Worm (Caenorhabditis elegans) whole organism, early embryonic: ENCODE measurements around the gene W04D12.1.

ENCODE experiments used
- B0310.2 ChIP-seq: sonication (generic microtip); optimal IDR thresholded peaks from 2 replicates; lab custom pipeline; 2016; ENCODE audit warnings: mild to moderate bottlenecking, missing genetic modification characterization, missing compliant biosample characterization
- F13C5.2 ChIP-seq: sonication (generic microtip); optimal IDR thresholded peaks from 2 replicates; lab custom pipeline; 2017; ENCODE audit warnings: mild to moderate bottlenecking, missing genetic modification characterization, inconsistent platforms, missing compliant biosample characterization
- aly-1 ChIP-seq: sonication (generic microtip); optimal IDR thresholded peaks from 2 replicates; lab custom pipeline; 2016; ENCODE audit warnings: missing genetic modification characterization, missing compliant biosample characterization
- ama-1 ChIP-seq: fragments of 150-350 bp; optimal IDR thresholded peaks from 2 replicates; lab custom pipeline; 2014
- ceh-13 ChIP-seq: fragments of 200-800 bp; sonication (Bioruptor generic); optimal IDR thresholded peaks from 2 replicates; lab custom pipeline; 2018; ENCODE audit warnings: mild to moderate bottlenecking, missing genetic modification characterization, missing compliant biosample characterization
- ceh-36 ChIP-seq: sonication (generic microtip); optimal IDR thresholded peaks from 2 replicates; lab custom pipeline; 2016; ENCODE audit warnings: missing genetic modification characterization, inconsistent platforms, missing compliant biosample characterization
- ets-7 ChIP-seq: sonication (generic microtip); optimal IDR thresholded peaks from 2 replicates; lab custom pipeline; 2016; ENCODE audit warnings: missing genotype, missing genetic modification characterization, missing compliant biosample characterization
- flt-1 ChIP-seq: fragments of 200-800 bp; sonication (Bioruptor generic); IDR thresholded peaks from 2 replicates; pipeline ENCODE4 v1.3.6; 2022; ENCODE audit warnings: missing genetic modification characterization, missing compliant biosample characterization
- hmbx-1 ChIP-seq: sonication (generic microtip); optimal IDR thresholded peaks from 2 replicates; lab custom pipeline; 2016; ENCODE audit warnings: mild to moderate bottlenecking, missing genetic modification characterization, missing compliant biosample characterization
- hmg-4 ChIP-seq: fragments of 200-800 bp; sonication (Bioruptor generic); optimal IDR thresholded peaks from 2 replicates; lab custom pipeline; 2018; ENCODE audit warnings: mild to moderate bottlenecking, missing genetic modification characterization, missing compliant biosample characterization
- hnd-1 ChIP-seq: sonication (generic microtip); optimal IDR thresholded peaks from 2 replicates; lab custom pipeline; 2016; ENCODE audit warnings: missing genetic modification characterization, missing compliant biosample characterization
- pes-1 ChIP-seq: fragments of 200-800 bp; sonication (Bioruptor generic); IDR thresholded peaks from 2 replicates; pipeline ENCODE4 v1.3.6; 2022; ENCODE audit warnings: missing genetic modification reagents, missing genetic modification characterization, missing compliant biosample characterization
- scrt-1 ChIP-seq: fragments of 200-800 bp; sonication (Bioruptor generic); IDR thresholded peaks from 2 replicates; pipeline ENCODE4 v1.3.6; 2022; ENCODE audit warnings: missing genetic modification characterization, missing compliant biosample characterization
- sea-1 ChIP-seq: fragments of 200-800 bp; sonication (Bioruptor generic); conservative IDR thresholded peaks from 2 replicates; pipeline ENCODE4 v1.3.6; 2022; ENCODE audit warnings: missing genetic modification characterization, missing compliant biosample characterization
- tbx-11 ChIP-seq: fragments of 200-800 bp; sonication (Bioruptor generic); IDR thresholded peaks from 2 replicates; pipeline ENCODE4 v1.3.6; 2022; ENCODE audit warnings: missing genetic modification characterization, missing compliant biosample characterization
- tbx-37 ChIP-seq: fragments of 200-800 bp; sonication (Bioruptor generic); conservative IDR thresholded peaks from 2 replicates; pipeline ENCODE4 v1.3.6; 2022; ENCODE audit warnings: missing genetic modification reagents, missing genetic modification characterization, missing compliant biosample characterization
- tra-4 ChIP-seq: sonication (generic microtip); optimal IDR thresholded peaks from 2 replicates; lab custom pipeline; 2017; ENCODE audit warnings: missing genetic modification characterization, missing compliant biosample characterization

The W04D12.1 gene

DNA sequence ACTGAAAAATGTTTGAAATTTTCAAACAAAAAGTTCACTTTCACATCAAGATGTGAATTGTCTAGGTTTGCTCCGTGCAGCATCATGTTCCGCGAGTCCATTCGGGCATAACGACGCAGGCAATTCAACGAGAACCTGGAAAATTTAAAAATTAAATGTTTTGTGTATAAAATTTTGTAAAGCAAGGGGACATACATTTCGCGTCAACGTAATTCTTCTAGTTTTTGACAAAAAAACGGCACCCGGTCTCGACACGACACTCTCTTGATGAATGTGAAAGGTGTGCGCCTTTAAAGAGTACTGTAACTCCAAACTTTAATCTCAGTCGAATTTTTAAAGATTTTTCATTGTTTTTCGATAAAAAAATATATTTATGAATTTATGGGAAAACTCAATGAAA lies 2.7 kb upstream of the W04D12.1 start, which contains the start of gene R12B2.6:
R12B2.6 (minus strand) TSS at position 101 of the 400 bp plus-strand sequence.
- TF ChIP-seq pes-1 (GFP tag; lab: Robert Waterston, UW) (no peak), hmg-4 (GFP tag; lab: Kevin White, UChicago) (no peak), F13C5.2 (tag; lab: Kevin White, UChicago) (no peak), tra-4 (tag; lab: Kevin White, UChicago) (no peak)

- no peak for TF ChIP-seq flt-1
- no peak for TF ChIP-seq ceh-36 (tag; lab: Kevin White, UChicago)
- no peak for TF ChIP-seq ama-1 (lab: Kevin White, UChicago)
- no peak for TF ChIP-seq B0310.2 (tag; lab: Kevin White, UChicago)
- TF ChIP-seq hmg-4 (GFP tag; lab: Kevin White, UChicago) = no peak
- TF ChIP-seq hnd-1 (tag; lab: Kevin White, UChicago) = no peak
- TF ChIP-seq sea-1 (GFP tag; lab: Robert Waterston, UW) = no peak
- no peak for TF ChIP-seq tbx-11
- TF ChIP-seq F13C5.2 (tag; lab: Kevin White, UChicago) = no peak
- TF ChIP-seq scrt-1 (GFP tag; lab: Robert Waterston, UW) = no peak
- no peak for TF ChIP-seq tbx-37 (GFP tag; lab: Robert Waterston, UW)
- no peak for TF ChIP-seq hmbx-1 (tag; lab: Kevin White, UChicago)
- no peak for TF ChIP-seq pes-1 (GFP tag; lab: Robert Waterston, UW)
- no peak for TF ChIP-seq tra-4 (tag; lab: Kevin White, UChicago)
- no peak for TF ChIP-seq ets-7
- no peak for TF ChIP-seq ceh-13 (GFP tag; lab: Kevin White, UChicago)
- no peak for TF ChIP-seq aly-1 (tag; lab: Kevin White, UChicago)
These were observed 2.1 kb upstream of the W04D12.1 start for ce11 chrIII:5834663-5835062.

ce11 chrIII:5835163-5835871 lies 1.4 kb upstream of the W04D12.1 start:
- no peak for TF ChIP-seq hnd-1 (tag; lab: Kevin White, UChicago)
- no peak for TF ChIP-seq ets-7
- no peak for TF ChIP-seq flt-1
- no peak for TF ChIP-seq ceh-36 (tag; lab: Kevin White, UChicago)
- no peak for TF ChIP-seq pes-1 (GFP tag; lab: Robert Waterston, UW)
- no peak for TF ChIP-seq F13C5.2 (tag; lab: Kevin White, UChicago)
- no peak for TF ChIP-seq hmbx-1 (tag; lab: Kevin White, UChicago)
- no peak for TF ChIP-seq B0310.2 (tag; lab: Kevin White, UChicago)
- TF ChIP-seq ceh-13 (GFP tag; lab: Kevin White, UChicago) = no peak
- no peak for TF ChIP-seq tbx-37 (GFP tag; lab: Robert Waterston, UW)
- TF ChIP-seq scrt-1 (GFP tag; lab: Robert Waterston, UW) = no peak
- TF ChIP-seq aly-1 (tag; lab: Kevin White, UChicago) = no peak

ce11 chrIII:5836261-5836660 lies 465 bp upstream of the W04D12.1 start:
- TF ChIP-seq F13C5.2 (tag; lab: Kevin White, UChicago) (no peak), pes-1 (GFP tag; lab: Robert Waterston, UW) (no peak)

DNA sequence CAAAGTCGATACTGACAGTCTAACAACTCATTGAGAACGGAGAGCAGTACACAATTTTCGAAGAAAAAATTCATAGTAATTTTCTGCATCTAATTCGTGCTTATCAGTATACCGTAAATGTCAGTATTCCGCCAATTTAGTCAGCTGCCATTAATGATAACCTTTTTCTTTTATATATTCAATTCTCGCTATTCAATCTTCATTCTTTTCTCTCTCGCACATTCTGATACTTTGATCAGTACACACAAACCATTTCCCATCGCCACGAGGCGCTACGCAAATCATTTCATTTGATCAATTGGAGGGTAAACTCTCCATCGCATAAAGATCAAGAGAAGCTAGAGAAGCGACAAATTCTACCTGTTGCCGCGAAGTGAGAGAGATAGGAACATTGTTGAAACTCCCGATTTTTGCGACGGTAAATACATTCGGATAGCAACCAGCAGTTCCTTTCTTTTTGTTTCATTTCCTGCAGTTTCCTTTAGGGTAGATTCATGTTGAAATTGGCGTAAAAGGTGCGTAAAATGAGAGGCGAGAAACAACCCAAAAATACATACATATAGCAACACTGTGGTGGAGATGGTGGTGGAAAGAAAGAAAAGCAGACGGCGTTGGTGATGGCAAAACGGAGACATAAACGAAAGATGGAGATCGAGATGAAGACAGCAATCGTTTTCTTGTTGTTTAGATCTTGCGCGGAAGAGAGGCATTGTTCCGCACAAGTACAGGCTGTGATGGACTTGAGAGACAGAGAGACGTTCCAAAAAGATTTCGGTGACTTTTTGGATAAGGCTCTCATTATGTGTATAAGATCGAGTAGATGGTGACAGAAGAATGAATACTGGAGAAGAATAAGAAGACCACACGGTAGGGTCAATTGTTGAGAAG lies 1.7 kb downstream of the W04D12.1 start:
- TF ChIP-seq ceh-13 (GFP tag; lab: Kevin White, UChicago) (no peak), ceh-36 (tag; lab: Kevin White, UChicago) (no peak), ama-1 (lab: Kevin White, UChicago) (no peak), B0310.2 (tag; lab: Kevin White, UChicago) (no peak)

- TF ChIP-seq F13C5.2 (tag; lab: Kevin White, UChicago) (no peak), tbx-37 (GFP tag; lab: Robert Waterston, UW) (no peak), ceh-13 (GFP tag; lab: Kevin White, UChicago) (no peak), pes-1 (GFP tag; lab: Robert Waterston, UW) (no peak), ceh-36 (tag; lab: Kevin White, UChicago) (no peak), hmg-4 (GFP tag; lab: Kevin White, UChicago) (no peak), ets-7 (no peak), scrt-1 (GFP tag; lab: Robert Waterston, UW) (no peak), tbx-11 (no peak), aly-1 (tag; lab: Kevin White, UChicago) (no peak), hmbx-1 (tag; lab: Kevin White, UChicago) (no peak), tra-4 (tag; lab: Kevin White, UChicago) (no peak), sea-1 (GFP tag; lab: Robert Waterston, UW) (no peak), B0310.2 (tag; lab: Kevin White, UChicago) (no peak)
These were observed 2.4 kb downstream of the W04D12.1 start for ce11 chrIII:5839147-5839546.

DNA sequence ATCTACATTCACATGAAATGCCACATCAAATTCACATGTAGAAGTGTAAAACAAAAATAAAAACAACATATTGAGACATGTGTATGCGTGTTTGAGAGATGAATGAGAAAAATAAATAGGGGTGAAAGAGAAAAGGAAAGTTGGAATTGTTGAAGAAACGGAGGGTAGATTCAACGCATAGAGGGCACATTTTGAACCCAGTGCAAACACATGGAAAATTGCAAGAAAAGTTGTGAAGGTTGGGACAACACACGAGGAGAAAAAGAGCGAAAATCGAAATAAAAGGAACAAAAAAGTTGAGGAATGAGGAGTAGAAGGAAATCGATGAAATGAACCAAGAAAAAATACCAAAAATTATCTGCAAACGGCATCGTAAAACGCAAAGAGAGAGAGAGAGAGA lies 2.9 kb downstream of the W04D12.1 start:
- TF ChIP-seq scrt-1 (GFP tag; lab: Robert Waterston, UW) = no peak
- TF ChIP-seq tra-4 (tag; lab: Kevin White, UChicago) = no peak
